Worm (Caenorhabditis elegans): ENCODE measurements around the gene C36A4.11.

ce11 chrIII:3809008-3809407, 31.4 kb upstream of the C36A4.11 start, which contains the start of gene toh-1:
- no peak for TF ChIP-seq ama-1 (optimal IDR thresholded peaks at IDR 0.05)
- TF ChIP-seq ceh-14 (tag; optimal IDR thresholded peaks at IDR 0.05) = no peak
- TF ChIP-seq ceh-24 (tag; optimal IDR thresholded peaks at IDR 0.05) = no peak
- no peak for TF ChIP-seq unc-42 (tag; optimal IDR thresholded peaks at IDR 0.05)

Data from whole organism, late embryonic.